Fruit fly (Drosophila melanogaster) whole organism, pupa: ENCODE measurements around the gene feo.
A peak's percentile ranks its signal among the peaks of the same experiment; 100 is the strongest.

Source experiments
- CG10348 ChIP-seq: fragments of 200-800 bp; sonication (Bioruptor generic); IDR thresholded peaks from 2 replicates; pipeline ENCODE4 v1.3.6; 2022; ENCODE audit warnings: missing biosample characterization, missing genetic modification characterization
- CG12605 ChIP-seq: fragments of 200-800 bp; sonication (Bioruptor generic); IDR thresholded peaks from 2 replicates; pipeline ENCODE4 v1.3.6; 2022; ENCODE audit warnings: missing biosample characterization, missing genetic modification characterization
- CG13204 ChIP-seq: fragments of 200-800 bp; sonication (Bioruptor generic); optimal IDR thresholded peaks from 2 replicates; lab custom pipeline; 2018; ENCODE audit warnings: missing biosample characterization, mild to moderate bottlenecking, missing genetic modification characterization, moderate library complexity
- CG14655 ChIP-seq: fragments of 200-800 bp; sonication (Bioruptor generic); optimal IDR thresholded peaks from 3 replicates; lab custom pipeline; 2017; ENCODE audit warnings: mild to moderate bottlenecking, missing biosample characterization, missing genetic modification reagents, missing genetic modification characterization
- CG15710 ChIP-seq: fragments of 200-800 bp; sonication (Bioruptor generic); optimal IDR thresholded peaks from 2 replicates; lab custom pipeline; 2018; ENCODE audit warnings: missing biosample characterization, mild to moderate bottlenecking, missing genetic modification characterization, moderate library complexity
- CG17806 ChIP-seq: fragments of 200-800 bp; sonication (Bioruptor generic); optimal IDR thresholded peaks from 2 replicates; lab custom pipeline; 2018; ENCODE audit warnings: missing biosample characterization, mild to moderate bottlenecking, missing genetic modification characterization, moderate library complexity
- CG32121 ChIP-seq: fragments of 200-800 bp; sonication (Bioruptor generic); IDR thresholded peaks from 2 replicates; pipeline ENCODE4 v1.3.6; 2022; ENCODE audit warnings: missing biosample characterization, missing genetic modification characterization
- CG34367 ChIP-seq: fragments of 200-800 bp; sonication (Bioruptor generic); optimal IDR thresholded peaks from 2 replicates; lab custom pipeline; 2018; ENCODE audit warnings: missing biosample characterization, mild to moderate bottlenecking, missing genetic modification characterization
- CG4496 ChIP-seq: fragments of 200-800 bp; sonication (Bioruptor generic); IDR thresholded peaks from 3 replicates; pipeline ENCODE4 v1.3.6; 2022; ENCODE audit warnings: missing biosample characterization, missing genetic modification characterization
- CG8159 ChIP-seq: fragments of 200-800 bp; sonication (Bioruptor generic); optimal IDR thresholded peaks from 3 replicates; lab custom pipeline; 2018; ENCODE audit warnings: missing biosample characterization, mild to moderate bottlenecking, missing genetic modification characterization, moderate library complexity
- CG8301 ChIP-seq: fragments of 200-800 bp; sonication (Bioruptor generic); optimal IDR thresholded peaks from 2 replicates; lab custom pipeline; 2018; ENCODE audit warnings: missing biosample characterization, mild to moderate bottlenecking, missing genetic modification characterization
- CG9948 ChIP-seq: fragments of 200-800 bp; sonication (Bioruptor generic); optimal IDR thresholded peaks from 2 replicates; lab custom pipeline; 2018; ENCODE audit warnings: missing biosample characterization, mild to moderate bottlenecking, missing genetic modification characterization, moderate library complexity
- D1 ChIP-seq: fragments of 200-800 bp; sonication (Bioruptor generic); optimal IDR thresholded peaks from 2 replicates; lab custom pipeline; 2018; ENCODE audit warnings: missing biosample characterization, mild to moderate bottlenecking, missing genetic modification characterization, moderate library complexity
- EcR ChIP-seq: fragments of 200-800 bp; sonication (Bioruptor generic); optimal IDR thresholded peaks from 3 replicates; lab custom pipeline; 2019; ENCODE audit warnings: missing biosample characterization, missing genetic modification characterization, mild to moderate bottlenecking, moderate library complexity, missing genetic modification reagents
- Ets98B ChIP-seq: fragments of 200-800 bp; sonication (Bioruptor generic); IDR thresholded peaks from 2 replicates; pipeline ENCODE4 v1.3.6; 2022; ENCODE audit warnings: missing biosample characterization, missing genetic modification characterization
- Pif1A ChIP-seq: fragments of 200-800 bp; sonication (Bioruptor generic); optimal IDR thresholded peaks from 3 replicates; lab custom pipeline; 2016; ENCODE audit warnings: missing biosample characterization, missing genetic modification characterization
- Pif1B ChIP-seq: fragments of 200-800 bp; sonication (Bioruptor generic); optimal IDR thresholded peaks from 3 replicates; lab custom pipeline; 2016; ENCODE audit warnings: missing biosample characterization, missing genetic modification characterization
- Snoo ChIP-seq: fragments of 200-800 bp; sonication (Bioruptor generic); optimal IDR thresholded peaks from 3 replicates; lab custom pipeline; 2017; ENCODE audit warnings: missing biosample characterization, mild to moderate bottlenecking, missing genetic modification characterization, inconsistent platforms
- fd96Ca ChIP-seq: fragments of 200-800 bp; sonication (Bioruptor generic); IDR thresholded peaks from 3 replicates; pipeline ENCODE4 v1.3.6; 2022; ENCODE audit warnings: missing biosample characterization, missing genetic modification characterization
- gl ChIP-seq: fragments of 200-800 bp; sonication (Bioruptor generic); optimal IDR thresholded peaks from 2 replicates; lab custom pipeline; 2018; ENCODE audit warnings: missing biosample characterization, mild to moderate bottlenecking, missing genetic modification characterization
- rn ChIP-seq: fragments of 200-800 bp; sonication (Bioruptor generic); IDR thresholded peaks from 2 replicates; pipeline ENCODE4 v1.3.6; 2022; ENCODE audit warnings: missing biosample characterization, missing genetic modification characterization

The feo gene

dm6 chrX:10827301-10827700, 27.4 kb downstream of the feo start:
- TF ChIP-seq CG32121 (GFP tag; lab: Robert Waterston, UW), result no peak
- TF ChIP-seq CG34367 (tag; lab: Kevin White, UChicago), result peak; percentile 2
- no peak for TF ChIP-seq EcR (GFP tag; lab: Kevin White, UChicago)
- peak; percentile 30 for TF ChIP-seq CG9948 (tag; lab: Kevin White, UChicago)
- TF ChIP-seq CG17806, result peak; percentile 15
- TF ChIP-seq CG8159 (tag; lab: Kevin White, UChicago), result peak; percentile 60
- TF ChIP-seq CG15710 (tag; lab: Kevin White, UChicago), result peak; percentile 16
- no peak for TF ChIP-seq CG12605 (GFP tag; lab: Robert Waterston, UW)
- TF ChIP-seq, all 21 proteins: peak for 5

dm6 chrX:10825349-10826129, 29.1 kb downstream of the feo start:
- no peak for TF ChIP-seq rn (GFP tag; lab: Robert Waterston, UW)
- no peak for TF ChIP-seq CG10348 (GFP tag; lab: Robert Waterston, UW)
- no peak for TF ChIP-seq CG8159 (tag; lab: Kevin White, UChicago)
- no peak for TF ChIP-seq CG17806
- TF ChIP-seq Snoo (tag; lab: Kevin White, UChicago), result no peak
- TF ChIP-seq CG14655 (GFP tag; lab: Kevin White, UChicago), result no peak
- TF ChIP-seq CG15710 (tag; lab: Kevin White, UChicago), result no peak
- TF ChIP-seq CG34367 (tag; lab: Kevin White, UChicago), result no peak
- no peak for TF ChIP-seq D1 (tag; lab: Kevin White, UChicago)
- no peak for TF ChIP-seq gl (tag; lab: Kevin White, UChicago)
- no peak for TF ChIP-seq CG9948 (tag; lab: Kevin White, UChicago)
- TF ChIP-seq CG8301 (tag; lab: Kevin White, UChicago), result no peak
- no peak for TF ChIP-seq Pif1B (GFP tag; lab: Kevin White, UChicago)
- no peak for TF ChIP-seq fd96Ca (GFP tag; lab: Robert Waterston, UW)
- no peak for TF ChIP-seq CG13204 (GFP tag; lab: Kevin White, UChicago)
- TF ChIP-seq, all 21 proteins: peak for 0

- TF ChIP-seq CG4496 (GFP tag; lab: Robert Waterston, UW) (no peak), CG14655 (GFP tag; lab: Kevin White, UChicago) (no peak), CG15710 (tag; lab: Kevin White, UChicago) (no peak), CG10348 (GFP tag; lab: Robert Waterston, UW) (no peak), D1 (tag; lab: Kevin White, UChicago) (no peak), Pif1B (GFP tag; lab: Kevin White, UChicago) (no peak), CG17806 (no peak), CG9948 (tag; lab: Kevin White, UChicago) (no peak)
These were observed 30.4 kb downstream of the feo start, which contains the start of gene Imp for dm6 chrX:10824227-10824702. TSS of gene Imp (minus strand) at chrX:10824277.

- TF ChIP-seq CG14655 (GFP tag; lab: Kevin White, UChicago), result no peak
- no peak for TF ChIP-seq D1 (tag; lab: Kevin White, UChicago)
- TF ChIP-seq CG15710 (tag; lab: Kevin White, UChicago), result no peak
- no peak for TF ChIP-seq fd96Ca (GFP tag; lab: Robert Waterston, UW)
- no peak for TF ChIP-seq CG8301 (tag; lab: Kevin White, UChicago)
- TF ChIP-seq Ets98B (GFP tag; lab: Robert Waterston, UW), result no peak
- no peak for TF ChIP-seq Pif1A (GFP tag; lab: Kevin White, UChicago)
- no peak for TF ChIP-seq CG17806
- no peak for TF ChIP-seq CG10348 (GFP tag; lab: Robert Waterston, UW)
- no peak for TF ChIP-seq rn (GFP tag; lab: Robert Waterston, UW)
- TF ChIP-seq CG13204 (GFP tag; lab: Kevin White, UChicago), result no peak
- TF ChIP-seq Snoo (tag; lab: Kevin White, UChicago), result no peak
- no peak for TF ChIP-seq CG9948 (tag; lab: Kevin White, UChicago)
- no peak for TF ChIP-seq CG4496 (GFP tag; lab: Robert Waterston, UW)
- TF ChIP-seq CG34367 (tag; lab: Kevin White, UChicago), result no peak
- no peak for TF ChIP-seq CG8159 (tag; lab: Kevin White, UChicago)
- TF ChIP-seq gl (tag; lab: Kevin White, UChicago), result no peak
- TF ChIP-seq CG12605 (GFP tag; lab: Robert Waterston, UW), result no peak
- TF ChIP-seq CG32121 (GFP tag; lab: Robert Waterston, UW), result no peak
- no peak for TF ChIP-seq Pif1B (GFP tag; lab: Kevin White, UChicago)
These were observed 31.2 kb downstream of the feo start for dm6 chrX:10823441-10823818.

dm6 chrX:10822678-10823440, 31.8 kb downstream of the feo start:
- TF ChIP-seq CG32121 (GFP tag; lab: Robert Waterston, UW) (no peak), CG14655 (GFP tag; lab: Kevin White, UChicago) (no peak), CG8301 (tag; lab: Kevin White, UChicago) (no peak), D1 (tag; lab: Kevin White, UChicago) (no peak), Snoo (tag; lab: Kevin White, UChicago) (no peak), CG13204 (GFP tag; lab: Kevin White, UChicago) (no peak), Ets98B (GFP tag; lab: Robert Waterston, UW) (no peak), CG15710 (tag; lab: Kevin White, UChicago) (no peak), CG8159 (tag; lab: Kevin White, UChicago) (no peak), Pif1A (GFP tag; lab: Kevin White, UChicago) (no peak), Pif1B (GFP tag; lab: Kevin White, UChicago) (no peak), EcR (GFP tag; lab: Kevin White, UChicago) (no peak), CG4496 (GFP tag; lab: Robert Waterston, UW) (no peak), CG9948 (tag; lab: Kevin White, UChicago) (no peak), CG17806 (no peak), CG12605 (GFP tag; lab: Robert Waterston, UW) (no peak), CG10348 (GFP tag; lab: Robert Waterston, UW) (no peak), rn (GFP tag; lab: Robert Waterston, UW) (no peak), fd96Ca (GFP tag; lab: Robert Waterston, UW) (no peak)
